Worm (Caenorhabditis elegans): ENCODE data around the gene F39E9.14.
A peak's percentile ranks its signal among the peaks of the same experiment; 100 is the strongest.

The F39E9.14 gene

DNA sequence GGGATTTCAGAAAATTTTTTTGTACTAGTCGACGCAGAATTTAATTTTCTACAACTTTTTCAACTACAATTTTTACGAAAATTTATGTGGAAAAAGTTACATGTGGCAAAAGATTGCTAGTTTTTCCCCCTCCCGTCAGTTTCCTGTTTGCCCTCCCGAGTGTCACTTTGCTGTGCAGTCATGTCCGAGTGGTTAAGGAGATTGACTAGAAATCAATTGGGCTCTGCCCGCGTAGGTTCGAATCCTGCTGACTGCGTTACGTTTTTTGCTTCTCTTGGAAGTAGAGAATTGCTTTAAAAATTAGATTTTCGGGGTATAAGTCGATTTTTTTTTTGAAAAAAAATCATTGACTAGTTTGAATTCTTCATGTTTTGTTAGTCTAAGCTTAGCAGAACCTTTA, 22.6 kb downstream of the F39E9.14 start:
- peak; percentile 10 for TF ChIP-seq nhr-232 (tag; optimal IDR thresholded peaks at IDR 0.05)
- no peak for TF ChIP-seq unc-3 (GFP tag; conservative IDR thresholded peaks at IDR 0.05)
- TF ChIP-seq unc-3 (tag; optimal IDR thresholded peaks at IDR 0.05): no peak
- TF ChIP-seq tbx-2 (tag; optimal IDR thresholded peaks at IDR 0.05): no peak
- TF ChIP-seq Y22D7AL.16 (tag; optimal IDR thresholded peaks at IDR 0.05): peak; percentile 18
- peak; percentile 48 for TF ChIP-seq che-1 (tag; optimal IDR thresholded peaks at IDR 0.05)

DNA sequence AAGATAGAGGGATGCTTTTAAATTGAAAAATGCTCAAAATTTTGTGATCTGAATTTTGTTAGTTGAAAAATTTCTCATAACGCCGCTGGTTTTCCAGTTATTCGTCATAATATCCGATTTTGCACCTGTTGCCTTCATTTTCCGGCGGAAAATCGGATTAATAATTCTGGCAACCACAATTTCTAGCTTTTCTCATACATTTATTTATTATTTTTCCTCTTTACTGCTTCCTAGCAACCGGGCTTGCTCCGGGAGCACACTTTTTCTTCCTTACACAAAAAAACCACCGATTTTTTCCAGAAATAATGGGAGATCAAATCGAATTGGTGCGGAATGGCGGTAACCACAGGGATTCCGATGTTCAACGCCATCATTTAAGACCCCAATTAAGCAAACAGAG, 23.1 kb downstream of the F39E9.14 start, which contains the start of gene F02E11.7:
TSS of gene F02E11.7 (plus strand) at position 301 of the 400 bp plus-strand sequence.
- no peak for TF ChIP-seq dmd-4 (tag; optimal IDR thresholded peaks at IDR 0.05; ENCODE audit: borderline replicate concordance)
- TF ChIP-seq fkh-6 (tag; optimal IDR thresholded peaks at IDR 0.05): no peak
- no peak for TF ChIP-seq T23F11.4 (GFP tag; optimal IDR thresholded peaks at IDR 0.05)
- TF ChIP-seq ceh-48 (tag; optimal IDR thresholded peaks at IDR 0.05): no peak

DNA sequence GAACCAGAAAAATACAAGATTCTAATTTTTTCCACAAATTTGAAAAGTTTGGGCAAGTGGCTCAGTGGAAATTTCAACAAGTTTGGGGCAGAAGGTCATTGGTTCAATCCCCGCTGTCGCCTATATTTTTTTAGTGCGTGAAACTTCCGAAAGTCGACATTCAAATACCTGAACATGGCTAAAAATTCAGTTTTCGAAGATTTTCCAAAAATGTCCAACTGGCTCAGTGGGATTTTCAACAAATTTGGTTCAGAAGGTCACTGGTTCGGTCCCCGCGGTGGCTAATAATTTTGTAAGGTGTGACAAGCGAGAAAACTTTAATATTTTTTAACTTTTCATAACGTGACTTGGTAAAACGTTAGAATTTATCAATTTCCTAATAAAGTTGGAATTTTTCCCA, 25.7 kb downstream of the F39E9.14 start:
- TF ChIP-seq dve-1 (tag; optimal IDR thresholded peaks at IDR 0.05) (no peak), hlh-6 (tag; optimal IDR thresholded peaks at IDR 0.05) (no peak), ceh-24 (tag; optimal IDR thresholded peaks at IDR 0.05) (no peak), zip-5 (tag; optimal IDR thresholded peaks at IDR 0.05) (no peak), F13H6.1 (tag; optimal IDR thresholded peaks at IDR 0.05) (no peak), pat-9 (tag; optimal IDR thresholded peaks at IDR 0.05) (no peak), ref-2 (tag; optimal IDR thresholded peaks at IDR 0.05) (no peak), ama-1 (optimal IDR thresholded peaks at IDR 0.05) (no peak), ceh-18 (tag; optimal IDR thresholded peaks at IDR 0.05) (no peak), K09A11.1 (tag; optimal IDR thresholded peaks at IDR 0.05; ENCODE audit: insufficient read depth) (no peak), ceh-14 (tag; optimal IDR thresholded peaks at IDR 0.05) (no peak), sox-2 (GFP tag; IDR thresholded peaks at IDR 0.05) (no peak), lin-11 (tag; optimal IDR thresholded peaks at IDR 0.05) (no peak)

DNA sequence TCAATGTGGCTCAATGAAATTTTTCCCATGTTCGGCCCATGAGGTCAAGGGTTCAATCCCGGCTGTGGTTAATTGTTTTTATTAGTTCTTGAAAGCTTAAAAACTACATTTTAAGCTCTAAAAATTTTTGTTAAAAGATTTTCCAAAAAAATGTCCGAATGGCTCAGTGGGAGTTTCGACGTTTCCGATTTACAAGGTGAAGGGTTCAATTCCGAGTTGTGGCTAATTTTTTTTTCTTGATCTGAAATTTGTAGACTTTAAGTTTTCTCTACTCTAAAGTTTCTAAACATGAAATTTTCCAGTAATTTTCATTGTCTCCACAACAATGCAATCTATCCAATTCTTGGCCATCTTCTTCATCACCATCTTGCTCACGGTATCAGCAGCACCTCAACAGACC, 27.9 kb downstream of the F39E9.14 start, which contains the start of gene F02E11.2:
TSS of gene F02E11.2 (plus strand) at position 301 of the 400 bp plus-strand sequence.
- TF ChIP-seq eyg-1 (tag; optimal IDR thresholded peaks at IDR 0.05): no peak
- no peak for TF ChIP-seq C08G9.2 (tag; optimal IDR thresholded peaks at IDR 0.05)
- no peak for TF ChIP-seq fkh-6 (tag; optimal IDR thresholded peaks at IDR 0.05)
- TF ChIP-seq ttx-3 (tag; optimal IDR thresholded peaks at IDR 0.05): no peak
- no peak for TF ChIP-seq C38D4.7 (GFP tag; optimal IDR thresholded peaks at IDR 0.05)
- TF ChIP-seq ref-2 (tag; optimal IDR thresholded peaks at IDR 0.05): no peak

DNA sequence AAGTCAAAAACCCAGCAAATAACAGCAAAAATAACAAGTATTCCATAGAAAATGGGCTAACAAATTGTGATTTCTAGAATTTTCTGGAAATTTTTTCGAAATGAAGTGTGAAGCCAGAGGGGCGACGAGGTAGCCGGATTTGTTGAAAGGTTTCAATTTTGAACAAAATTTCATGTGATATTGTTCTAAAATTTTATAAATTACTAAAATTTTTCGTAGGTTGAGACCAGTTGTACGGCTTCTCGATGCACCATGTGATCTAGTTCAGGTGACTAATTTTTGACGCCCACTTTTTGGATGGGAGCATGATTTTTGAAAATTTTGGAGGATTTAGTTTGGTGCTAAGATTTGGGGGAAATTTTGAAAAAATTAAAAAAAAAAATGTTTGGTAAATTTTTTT, 31.2 kb downstream of the F39E9.14 start, which contains the start of gene gcy-19:
TSS of gene gcy-19 (minus strand) at position 101 of the 400 bp plus-strand sequence.
- TF ChIP-seq elt-2 (tag; optimal IDR thresholded peaks at IDR 0.05) (no peak), ceh-6 (GFP tag; optimal IDR thresholded peaks at IDR 0.05) (no peak), ref-2 (tag; optimal IDR thresholded peaks at IDR 0.05) (no peak), eyg-1 (tag; optimal IDR thresholded peaks at IDR 0.05) (no peak), ets-4 (tag; optimal IDR thresholded peaks at IDR 0.05) (no peak), zip-5 (tag; optimal IDR thresholded peaks at IDR 0.05) (no peak), ceh-24 (tag; optimal IDR thresholded peaks at IDR 0.05) (no peak), pha-4 (tag; optimal IDR thresholded peaks at IDR 0.05) (no peak), ahr-1 (tag; optimal IDR thresholded peaks at IDR 0.05) (no peak), hlh-13 (GFP tag; optimal IDR thresholded peaks at IDR 0.05) (no peak)

DNA sequence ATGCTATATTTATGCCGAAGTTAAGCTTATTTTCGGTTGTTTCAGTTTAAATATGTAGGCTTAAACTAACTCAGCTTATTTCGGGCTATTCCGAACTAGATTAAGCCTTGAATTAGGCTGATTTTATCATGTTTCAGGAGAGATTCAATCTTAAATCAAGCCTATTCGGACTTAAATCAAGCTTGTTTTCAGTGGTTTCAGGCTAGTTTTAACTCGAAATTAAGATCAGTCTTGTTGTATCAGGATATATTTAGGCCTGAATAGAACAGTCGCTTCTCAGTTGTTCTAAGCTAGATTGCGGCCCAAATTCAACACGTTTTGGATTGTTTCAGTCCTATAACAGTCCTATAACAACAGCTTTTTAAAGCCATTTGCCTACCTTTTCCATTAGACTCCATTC, 38.7 kb downstream of the F39E9.14 start:
- TF ChIP-seq ceh-24 (tag; optimal IDR thresholded peaks at IDR 0.05): no peak
- TF ChIP-seq unc-3 (GFP tag; conservative IDR thresholded peaks at IDR 0.05): no peak
- TF ChIP-seq unc-3 (tag; optimal IDR thresholded peaks at IDR 0.05): no peak
- no peak for TF ChIP-seq ahr-1 (tag; optimal IDR thresholded peaks at IDR 0.05)
- TF ChIP-seq pros-1 (tag; optimal IDR thresholded peaks at IDR 0.05): no peak
- TF ChIP-seq ama-1 (optimal IDR thresholded peaks at IDR 0.05): no peak
- no peak for TF ChIP-seq ref-2 (tag; optimal IDR thresholded peaks at IDR 0.05)
